Worm (Caenorhabditis elegans) whole organism, mixed stage, embryonic: ENCODE measurements around the gene rsp-4.

Experiments used
- M03D4.4 ChIP-seq: sonication (generic microtip); optimal IDR thresholded peaks from 2 replicates; lab custom pipeline; 2017; ENCODE audit warnings: mild to moderate bottlenecking, missing genetic modification characterization, missing compliant biosample characterization
- bed-3 ChIP-seq: fragments of 200-800 bp; sonication (Bioruptor generic); optimal IDR thresholded peaks from 3 replicates; lab custom pipeline; 2018; ENCODE audit warnings: mild to moderate bottlenecking, missing genetic modification characterization, moderate library complexity, missing compliant biosample characterization
- ceh-39 ChIP-seq: fragments of 150-350 bp; optimal IDR thresholded peaks from 2 replicates; lab custom pipeline; 2014; ENCODE audit warnings: missing biosample characterization, missing genetic modification characterization
- ceh-43 ChIP-seq: fragments of 200-800 bp; sonication (Bioruptor generic); optimal IDR thresholded peaks from 2 replicates; lab custom pipeline; 2018; ENCODE audit warnings: mild to moderate bottlenecking, missing genetic modification characterization, moderate library complexity, missing compliant biosample characterization
- ceh-83 ChIP-seq: fragments of 200-800 bp; sonication (Bioruptor generic); optimal IDR thresholded peaks from 2 replicates; lab custom pipeline; 2018; ENCODE audit warnings: mild to moderate bottlenecking, missing genetic modification characterization, missing compliant biosample characterization
- ces-1 ChIP-seq: fragments of 150-350 bp; optimal IDR thresholded peaks from 2 replicates; lab custom pipeline; 2014; ENCODE audit warnings: missing biosample characterization, missing genetic modification reagents, missing genetic modification characterization
- cnd-1 ChIP-seq: fragments of 200-800 bp; sonication (Bioruptor generic); optimal IDR thresholded peaks from 2 replicates; lab custom pipeline; 2018; ENCODE audit warnings: mild to moderate bottlenecking, missing genetic modification characterization, missing compliant biosample characterization
- drap-1 ChIP-seq: fragments of 200-800 bp; sonication (Bioruptor generic); optimal IDR thresholded peaks from 3 replicates; lab custom pipeline; 2018; ENCODE audit warnings: mild to moderate bottlenecking, missing genetic modification characterization, missing compliant biosample characterization
- elt-1 ChIP-seq: sonication (generic microtip); optimal IDR thresholded peaks from 2 replicates; lab custom pipeline; 2017; ENCODE audit warnings: missing genetic modification characterization, mild to moderate bottlenecking, missing compliant biosample characterization, antibody characterized with exemption, moderate library complexity, borderline replicate concordance; ENCODE audit not compliant: insufficient read depth
- elt-3 ChIP-seq: fragments of 150-350 bp; optimal IDR thresholded peaks from 2 replicates; lab custom pipeline; 2014; ENCODE audit warnings: missing biosample characterization, missing genetic modification characterization
- flh-1 ChIP-seq: fragments of 200-800 bp; sonication (Bioruptor generic); optimal IDR thresholded peaks from 2 replicates; lab custom pipeline; 2018; ENCODE audit warnings: mild to moderate bottlenecking, missing genetic modification characterization, moderate library complexity, missing compliant biosample characterization
- ham-2 ChIP-seq: fragments of 200-800 bp; sonication (Bioruptor generic); optimal IDR thresholded peaks from 2 replicates; lab custom pipeline; 2018; ENCODE audit warnings: mild to moderate bottlenecking, missing genetic modification characterization, missing compliant biosample characterization
- hlh-1 ChIP-seq: fragments of 150-350 bp; optimal IDR thresholded peaks from 2 replicates; lab custom pipeline; 2014; ENCODE audit warnings: missing biosample characterization, missing genetic modification reagents, missing genetic modification characterization
- lin-32 ChIP-seq: fragments of 200-800 bp; sonication (Bioruptor generic); optimal IDR thresholded peaks from 2 replicates; lab custom pipeline; 2018; ENCODE audit warnings: mild to moderate bottlenecking, missing genetic modification characterization, missing compliant biosample characterization
- lsy-2 ChIP-seq: fragments of 150-350 bp; optimal IDR thresholded peaks from 2 replicates; lab custom pipeline; 2014; ENCODE audit warnings: missing biosample characterization, missing genetic modification characterization
- mab-5 ChIP-seq: fragments of 150-350 bp; optimal IDR thresholded peaks from 2 replicates; lab custom pipeline; 2014; ENCODE audit warnings: missing biosample characterization, missing genetic modification characterization
- mep-1 ChIP-seq: fragments of 150-350 bp; optimal IDR thresholded peaks from 2 replicates; lab custom pipeline; 2017; ENCODE audit warnings: missing biosample characterization, missing genetic modification reagents, missing genetic modification characterization, inconsistent platforms
- mls-2 ChIP-seq: sonication (generic microtip); optimal IDR thresholded peaks from 2 replicates; lab custom pipeline; 2016; ENCODE audit warnings: mild to moderate bottlenecking, missing genetic modification characterization, moderate library complexity, missing compliant biosample characterization
- nhr-2 ChIP-seq: fragments of 150-350 bp; optimal IDR thresholded peaks from 2 replicates; lab custom pipeline; 2014; ENCODE audit warnings: missing biosample characterization, missing genetic modification characterization
- nhr-237 ChIP-seq: fragments of 150-350 bp; optimal IDR thresholded peaks from 2 replicates; lab custom pipeline; 2014; ENCODE audit warnings: missing biosample characterization, missing genetic modification characterization
- nhr-28 ChIP-seq: fragments of 150-350 bp; optimal IDR thresholded peaks from 2 replicates; lab custom pipeline; 2014; ENCODE audit warnings: missing biosample characterization, missing genetic modification characterization
- nhr-76 ChIP-seq: sonication (generic microtip); optimal IDR thresholded peaks from 2 replicates; lab custom pipeline; 2017; ENCODE audit warnings: missing biosample characterization, missing genetic modification characterization
- pha-4 ChIP-seq: fragments of 150-350 bp; optimal IDR thresholded peaks from 2 replicates; lab custom pipeline; 2018; ENCODE audit warnings: missing biosample characterization, missing genetic modification reagents, missing genetic modification characterization
- sem-2 ChIP-seq: fragments of 200-800 bp; sonication (Bioruptor generic); optimal IDR thresholded peaks from 2 replicates; lab custom pipeline; 2018; ENCODE audit warnings: mild to moderate bottlenecking, missing genetic modification characterization, missing compliant biosample characterization
- snpc-4 ChIP-seq: fragments of 150-350 bp; optimal IDR thresholded peaks from 2 replicates; lab custom pipeline; 2014; ENCODE audit warnings: missing biosample characterization, missing genetic modification characterization
- sptf-1 ChIP-seq: sonication (generic microtip); optimal IDR thresholded peaks from 2 replicates; lab custom pipeline; 2017; ENCODE audit warnings: mild to moderate bottlenecking, missing genetic modification characterization, moderate library complexity, missing compliant biosample characterization
- tbx-8 ChIP-seq: fragments of 200-800 bp; sonication (Bioruptor generic); optimal IDR thresholded peaks from 2 replicates; lab custom pipeline; 2018; ENCODE audit warnings: mild to moderate bottlenecking, missing genetic modification characterization, moderate library complexity, missing compliant biosample characterization
- unc-120 ChIP-seq: sonication (generic microtip); optimal IDR thresholded peaks from 2 replicates; lab custom pipeline; 2017; ENCODE audit warnings: missing genetic modification characterization, missing compliant biosample characterization; ENCODE audit not compliant: poor library complexity, severe bottlenecking
- unc-39 ChIP-seq: fragments of 150-350 bp; optimal IDR thresholded peaks from 2 replicates; lab custom pipeline; 2014; ENCODE audit warnings: missing biosample characterization, missing genetic modification characterization
- unc-62 ChIP-seq: fragments of 150-350 bp; optimal IDR thresholded peaks from 2 replicates; lab custom pipeline; 2014; ENCODE audit warnings: missing biosample characterization, missing genetic modification reagents, missing genetic modification characterization
- zip-8 ChIP-seq: fragments of 150-350 bp; optimal IDR thresholded peaks from 2 replicates; lab custom pipeline; 2014; ENCODE audit warnings: missing biosample characterization, missing genetic modification characterization
- ztf-11 ChIP-seq: fragments of 150-350 bp; optimal IDR thresholded peaks from 2 replicates; lab custom pipeline; 2014; ENCODE audit warnings: missing biosample characterization, missing genetic modification characterization

The rsp-4 gene

ce11 chrII:5388786-5389421 lies at the start of gene rsp-4:
Gene rsp-4 (minus strand): TSS chrII:5388836.
- no peak for TF ChIP-seq snpc-4 (tag; lab: Kevin White, UChicago)
- no peak for TF ChIP-seq nhr-76 (tag; lab: Kevin White, UChicago)
- no peak for TF ChIP-seq unc-39 (tag; lab: Kevin White, UChicago)
- no peak for TF ChIP-seq mab-5 (tag; lab: Kevin White, UChicago)
- TF ChIP-seq zip-8 = no peak
- no peak for TF ChIP-seq cnd-1 (tag; lab: Kevin White, UChicago)
- no peak for TF ChIP-seq M03D4.4 (tag; lab: Kevin White, UChicago)
- no peak for TF ChIP-seq flh-1
- no peak for TF ChIP-seq unc-62 (GFP tag; lab: Kevin White, UChicago)
- no peak for TF ChIP-seq ceh-83
- no peak for TF ChIP-seq hlh-1 (tag; lab: Kevin White, UChicago)
- no peak for TF ChIP-seq mep-1 (tag; lab: Kevin White, UChicago)
- no peak for TF ChIP-seq tbx-8 (GFP tag; lab: Kevin White, UChicago)
- TF ChIP-seq unc-120 (tag; lab: Kevin White, UChicago) = no peak
- TF ChIP-seq elt-3 (tag; lab: Kevin White, UChicago) = no peak
- TF ChIP-seq ztf-11 (tag; lab: Kevin White, UChicago) = no peak
- TF ChIP-seq nhr-2 (tag; lab: Kevin White, UChicago) = no peak
- no peak for TF ChIP-seq nhr-237 (tag; lab: Kevin White, UChicago)
- TF ChIP-seq bed-3 = no peak
- TF ChIP-seq pha-4 (tag; lab: Kevin White, UChicago) = no peak

- TF ChIP-seq ceh-83 (no peak), lsy-2 (tag; lab: Kevin White, UChicago) (no peak), nhr-76 (tag; lab: Kevin White, UChicago) (no peak), flh-1 (no peak), M03D4.4 (tag; lab: Kevin White, UChicago) (no peak), hlh-1 (tag; lab: Kevin White, UChicago) (no peak), ham-2 (GFP tag; lab: Kevin White, UChicago) (no peak), snpc-4 (tag; lab: Kevin White, UChicago) (no peak), tbx-8 (GFP tag; lab: Kevin White, UChicago) (no peak), nhr-2 (tag; lab: Kevin White, UChicago) (no peak), lin-32 (GFP tag; lab: Kevin White, UChicago) (no peak), nhr-28 (tag; lab: Kevin White, UChicago) (no peak), mls-2 (tag; lab: Kevin White, UChicago) (no peak), pha-4 (tag; lab: Kevin White, UChicago) (no peak), ceh-43 (no peak), mab-5 (tag; lab: Kevin White, UChicago) (no peak)
These were observed 49.0 kb upstream of the rsp-4 start, which contains the start of gene F07F6.1 for ce11 chrII:5437586-5437985. Gene F07F6.1 (plus strand): TSS chrII:5437886.

ce11 chrII:5436833-5437232 lies 48.2 kb upstream of the rsp-4 start, which contains the start of gene dct-5:
Gene dct-5 (minus strand): TSS chrII:5436933.
- TF ChIP-seq sptf-1 = no peak

ce11 chrII:5433069-5433468 lies 44.4 kb upstream of the rsp-4 start, which contains the start of gene srx-114:
Gene srx-114 (minus strand): TSS chrII:5433169.
- no peak for TF ChIP-seq ceh-43
- TF ChIP-seq M03D4.4 (tag; lab: Kevin White, UChicago) = no peak
- no peak for TF ChIP-seq hlh-1 (tag; lab: Kevin White, UChicago)
- no peak for TF ChIP-seq ceh-39 (tag; lab: Kevin White, UChicago)
- no peak for TF ChIP-seq lsy-2 (tag; lab: Kevin White, UChicago)
- TF ChIP-seq flh-1 = no peak
- no peak for TF ChIP-seq snpc-4 (tag; lab: Kevin White, UChicago)
- no peak for TF ChIP-seq drap-1 (GFP tag; lab: Kevin White, UChicago)
- no peak for TF ChIP-seq unc-120 (tag; lab: Kevin White, UChicago)
- no peak for TF ChIP-seq elt-3 (tag; lab: Kevin White, UChicago)
- TF ChIP-seq ces-1 (GFP tag; lab: Kevin White, UChicago) = no peak
- TF ChIP-seq sem-2 (GFP tag; lab: Kevin White, UChicago) = no peak
- TF ChIP-seq sptf-1 = no peak
- no peak for TF ChIP-seq unc-39 (tag; lab: Kevin White, UChicago)
- no peak for TF ChIP-seq mep-1 (tag; lab: Kevin White, UChicago)
- no peak for TF ChIP-seq unc-62 (GFP tag; lab: Kevin White, UChicago)
- no peak for TF ChIP-seq elt-1
- no peak for TF ChIP-seq mab-5 (tag; lab: Kevin White, UChicago)
- TF ChIP-seq lin-32 (GFP tag; lab: Kevin White, UChicago) = no peak
- TF ChIP-seq, all 35 proteins: peak for 0
